Worm (Caenorhabditis elegans) whole organism, L2 larva: Measurements from ENCODE around the gene C14A6.8.

ENCODE experiments used
- C34F6.9 ChIP-seq: fragments of 150-350 bp; optimal IDR thresholded peaks from 2 replicates; lab custom pipeline; 2014; ENCODE audit warnings: missing biosample characterization, missing genetic modification characterization
- F13H6.1 ChIP-seq: sonication (generic microtip); optimal IDR thresholded peaks from 2 replicates; lab custom pipeline; 2016; ENCODE audit warnings: missing genetic modification characterization, missing compliant biosample characterization
- R02D3.7 ChIP-seq: fragments of 150-350 bp; optimal IDR thresholded peaks from 2 replicates; lab custom pipeline; 2014; ENCODE audit warnings: missing biosample characterization, missing genetic modification characterization
- ZK546.5 ChIP-seq: sonication (generic microtip); optimal IDR thresholded peaks from 2 replicates; lab custom pipeline; 2017; ENCODE audit warnings: missing biosample characterization, missing genetic modification characterization
- alr-1 ChIP-seq: fragments of 150-350 bp; optimal IDR thresholded peaks from 2 replicates; lab custom pipeline; 2014; ENCODE audit warnings: missing biosample characterization, missing genetic modification characterization
- ama-1 ChIP-seq: fragments of 150-350 bp; optimal IDR thresholded peaks from 2 replicates; lab custom pipeline; 2018; ENCODE audit warnings: inconsistent platforms
- ceh-16 ChIP-seq: fragments of 150-350 bp; optimal IDR thresholded peaks from 2 replicates; lab custom pipeline; 2014; ENCODE audit warnings: missing biosample characterization, missing genetic modification characterization
- ceh-82 ChIP-seq: fragments of 150-350 bp; optimal IDR thresholded peaks from 2 replicates; lab custom pipeline; 2014; ENCODE audit warnings: missing biosample characterization, missing genetic modification characterization
- crh-2 ChIP-seq: sonication (generic microtip); optimal IDR thresholded peaks from 2 replicates; lab custom pipeline; 2017; ENCODE audit warnings: missing biosample characterization, missing genetic modification characterization
- egl-27 ChIP-seq: sonication (generic microtip); optimal IDR thresholded peaks from 3 replicates; lab custom pipeline; 2017; ENCODE audit warnings: missing biosample characterization, missing genetic modification reagents, missing genetic modification characterization
- elt-3 ChIP-seq: sonication (generic microtip); optimal IDR thresholded peaks from 2 replicates; lab custom pipeline; 2017; ENCODE audit warnings: missing biosample characterization, missing genetic modification characterization
- fos-1 ChIP-seq: fragments of 150-350 bp; optimal IDR thresholded peaks from 2 replicates; lab custom pipeline; 2014; ENCODE audit warnings: missing biosample characterization, missing genetic modification characterization
- gmeb-1 ChIP-seq: fragments of 150-350 bp; optimal IDR thresholded peaks from 2 replicates; lab custom pipeline; 2014; ENCODE audit warnings: missing biosample characterization, missing genetic modification characterization
- lin-39 ChIP-seq: fragments of 150-350 bp; optimal IDR thresholded peaks from 2 replicates; lab custom pipeline; 2014; ENCODE audit warnings: missing biosample characterization, missing genetic modification reagents, missing genetic modification characterization
- lsy-2 ChIP-seq, 2 experiments: fragments of 150-350 bp in 1 of 2; sonication (generic microtip) in 1 of 2; optimal IDR thresholded peaks; 2 replicates each; lab custom pipeline; 2014 to 2017; ENCODE audit warnings: missing biosample characterization in 2 of 2, missing genetic modification characterization in 2 of 2
- mab-5 ChIP-seq: fragments of 150-350 bp; optimal IDR thresholded peaks from 2 replicates; lab custom pipeline; 2014; ENCODE audit warnings: missing biosample characterization, missing genetic modification characterization
- mbf-1 ChIP-seq: sonication (generic microtip); optimal IDR thresholded peaks from 2 replicates; lab custom pipeline; 2017; ENCODE audit warnings: missing biosample characterization, missing genetic modification characterization
- mdl-1 ChIP-seq, 2 experiments: fragments of 150-350 bp in 1 of 2; sonication (generic microtip) in 1 of 2; optimal IDR thresholded peaks; 2 replicates each; lab custom pipeline; 2017; ENCODE audit warnings: missing biosample characterization in 2 of 2, missing genetic modification characterization in 2 of 2
- nhr-10 ChIP-seq: sonication (generic microtip); optimal IDR thresholded peaks from 2 replicates; lab custom pipeline; 2017; ENCODE audit warnings: missing biosample characterization, missing genetic modification characterization
- nhr-11 ChIP-seq: fragments of 150-350 bp; optimal IDR thresholded peaks from 2 replicates; lab custom pipeline; 2014; ENCODE audit warnings: missing biosample characterization, missing genetic modification characterization
- nhr-12 ChIP-seq: fragments of 150-350 bp; optimal IDR thresholded peaks from 2 replicates; lab custom pipeline; 2014; ENCODE audit warnings: missing biosample characterization, missing genetic modification characterization
- nhr-129 ChIP-seq: fragments of 150-350 bp; optimal IDR thresholded peaks from 2 replicates; lab custom pipeline; 2014; ENCODE audit warnings: missing biosample characterization, missing genetic modification characterization
- nhr-21 ChIP-seq: fragments of 150-350 bp; optimal IDR thresholded peaks from 2 replicates; lab custom pipeline; 2014; ENCODE audit warnings: missing biosample characterization, missing genetic modification characterization
- nhr-237 ChIP-seq: fragments of 150-350 bp; optimal IDR thresholded peaks from 2 replicates; lab custom pipeline; 2014; ENCODE audit warnings: missing biosample characterization, missing genetic modification characterization
- nhr-77 ChIP-seq: fragments of 150-350 bp; optimal IDR thresholded peaks from 2 replicates; lab custom pipeline; 2014; ENCODE audit warnings: missing biosample characterization, missing genetic modification characterization
- peb-1 ChIP-seq: fragments of 150-350 bp; optimal IDR thresholded peaks from 2 replicates; lab custom pipeline; 2014; ENCODE audit warnings: missing biosample characterization, missing genetic modification characterization
- skn-1 ChIP-seq: sonication (generic microtip); optimal IDR thresholded peaks from 2 replicates; lab custom pipeline; 2017; ENCODE audit warnings: missing biosample characterization, missing genetic modification characterization
- sma-3 ChIP-seq: sonication (generic microtip); optimal IDR thresholded peaks from 2 replicates; lab custom pipeline; 2016; ENCODE audit warnings: missing genetic modification reagents, missing genetic modification characterization, missing compliant biosample characterization
- sma-9 ChIP-seq, 2 experiments: fragments of 150-350 bp in 1 of 2; sonication (generic microtip) in 1 of 2; optimal IDR thresholded peaks; 2 replicates each; lab custom pipeline; 2014 to 2016; ENCODE audit warnings: missing genetic modification characterization in 2 of 2, mild to moderate bottlenecking in 1 of 2, missing biosample characterization in 1 of 2, missing compliant biosample characterization in 1 of 2, missing genetic modification reagents in 1 of 2, moderate library complexity in 1 of 2
- snpc-4 ChIP-seq: fragments of 150-350 bp; optimal IDR thresholded peaks from 2 replicates; lab custom pipeline; 2014; ENCODE audit warnings: missing biosample characterization, missing genetic modification characterization
- unc-55 ChIP-seq: fragments of 150-350 bp; sonication (generic microtip); optimal IDR thresholded peaks from 3 replicates; lab custom pipeline; 2014; ENCODE audit warnings: missing biosample characterization, missing genetic modification reagents, missing genetic modification characterization
- unc-62 ChIP-seq: fragments of 150-350 bp; optimal IDR thresholded peaks from 2 replicates; lab custom pipeline; 2014; ENCODE audit warnings: missing biosample characterization, missing genetic modification reagents, missing genetic modification characterization
- ztf-1 ChIP-seq: fragments of 200-800 bp; sonication (Bioruptor generic); conservative IDR thresholded peaks from 2 replicates; pipeline ENCODE4 v1.3.6; 2022; ENCODE audit warnings: missing genetic modification characterization, missing compliant biosample characterization

Gene C14A6.8

DNA sequence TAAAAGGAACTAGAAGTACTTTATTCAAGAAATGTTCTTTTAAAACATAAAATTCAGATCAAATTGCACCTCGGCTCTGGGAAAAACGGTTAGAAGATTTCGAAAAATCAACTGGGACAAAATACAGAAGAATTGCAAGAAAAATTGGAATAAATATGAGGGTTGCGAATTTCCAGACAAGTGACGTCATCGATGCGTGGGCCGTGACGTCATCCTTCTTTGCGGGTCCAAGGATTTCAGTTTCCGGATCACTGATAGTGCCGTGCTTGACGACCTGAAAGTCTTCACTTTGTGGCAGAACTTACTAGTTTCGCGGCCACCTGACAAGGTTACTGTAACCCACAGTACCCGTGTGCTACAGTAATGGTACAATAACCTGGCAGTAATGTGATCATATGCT is 8.0 kb downstream of the C14A6.8 start:
- TF ChIP-seq skn-1 (tag; lab: Kevin White, UChicago) (no peak), ama-1 (no peak), nhr-12 (no peak), ceh-82 (no peak), F13H6.1 (tag; lab: Kevin White, UChicago) (no peak), gmeb-1 (tag; lab: Kevin White, UChicago) (no peak), R02D3.7 (tag; lab: Kevin White, UChicago) (no peak), mdl-1 (tag; optimal IDR thresholded peaks at IDR 0.05; lab: Kevin White, UChicago) (no peak), crh-2 (no peak), unc-62 (GFP tag; lab: Kevin White, UChicago) (no peak), nhr-11 (tag; lab: Kevin White, UChicago) (no peak), lsy-2 (tag; optimal IDR thresholded peaks at IDR 0.05; lab: Kevin White, UChicago) (no peak), lin-39 (tag; lab: Kevin White, UChicago) (no peak), snpc-4 (no peak), ceh-16 (tag; lab: Kevin White, UChicago) (no peak), ztf-1 (GFP tag; lab: Robert Waterston, UW) (no peak), mbf-1 (tag; lab: Kevin White, UChicago) (no peak), nhr-237 (tag; lab: Kevin White, UChicago) (no peak), alr-1 (no peak)

DNA sequence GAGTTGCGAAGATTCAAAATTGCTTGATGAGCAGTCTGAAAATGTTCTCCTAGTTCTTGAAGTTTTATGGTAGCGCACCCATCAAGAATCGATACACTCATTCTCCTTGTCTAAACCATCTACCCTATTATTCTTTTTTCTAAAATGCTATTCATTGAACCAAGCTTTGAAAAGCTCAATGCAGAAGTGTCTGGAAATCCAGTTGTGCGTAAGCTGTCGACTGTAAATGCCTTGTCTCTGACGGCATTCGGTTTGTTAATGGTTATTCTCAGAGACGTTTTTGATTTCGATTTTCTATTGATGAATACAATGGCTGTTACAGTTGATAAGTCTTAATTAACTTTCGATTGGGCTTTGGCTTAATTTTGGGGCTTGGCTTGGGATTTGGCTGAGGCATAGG is 8.9 kb downstream of the C14A6.8 start, which contains the start of gene C14A6.12:
Gene C14A6.12 (minus strand): TSS at position 101 of the 400 bp plus-strand sequence.
- no peak for TF ChIP-seq R02D3.7 (tag; lab: Kevin White, UChicago)
- no peak for TF ChIP-seq snpc-4
- no peak for TF ChIP-seq sma-3 (GFP tag; lab: Kevin White, UChicago)
- no peak for TF ChIP-seq fos-1 (tag; lab: Kevin White, UChicago)
- no peak for TF ChIP-seq nhr-237 (tag; lab: Kevin White, UChicago)
- no peak for TF ChIP-seq mbf-1 (tag; lab: Kevin White, UChicago)
- TF ChIP-seq C34F6.9 (tag; lab: Kevin White, UChicago): no peak
- no peak for TF ChIP-seq nhr-129 (tag; lab: Kevin White, UChicago)
- TF ChIP-seq mdl-1 (tag; optimal IDR thresholded peaks at IDR 0.05; lab: Kevin White, UChicago): no peak
- no peak for TF ChIP-seq lin-39 (tag; lab: Kevin White, UChicago)
- no peak for TF ChIP-seq peb-1 (tag; lab: Kevin White, UChicago)
- TF ChIP-seq ztf-1 (GFP tag; lab: Robert Waterston, UW): no peak
- TF ChIP-seq nhr-21 (tag; lab: Kevin White, UChicago): no peak
- no peak for TF ChIP-seq unc-55 (GFP tag; lab: Kevin White, UChicago)
- TF ChIP-seq mab-5: no peak
- no peak for TF ChIP-seq egl-27 (tag; lab: Kevin White, UChicago)
- no peak for TF ChIP-seq skn-1 (tag; lab: Kevin White, UChicago)
- TF ChIP-seq elt-3 (tag; lab: Kevin White, UChicago): no peak
- TF ChIP-seq nhr-12: no peak

DNA sequence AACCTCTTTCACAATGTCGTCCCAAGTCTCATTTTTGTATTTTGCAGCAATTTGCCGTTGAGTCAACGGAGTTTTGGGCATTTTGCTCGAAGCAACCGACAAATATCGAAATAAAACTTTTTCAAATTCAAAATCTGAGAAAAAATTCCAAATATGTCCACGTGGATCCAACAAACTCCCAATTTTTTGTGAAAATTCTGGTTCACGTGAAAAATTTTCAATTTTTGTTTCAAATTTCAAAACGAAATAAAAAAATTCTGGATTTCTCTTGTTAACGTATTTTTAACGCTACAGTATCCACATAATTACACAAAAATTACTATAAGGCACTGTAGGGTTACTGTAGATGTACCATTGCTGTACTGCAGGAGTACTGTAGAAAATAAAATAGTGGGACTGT is 10.2 kb downstream of the C14A6.8 start, which contains the start of gene C14A6.13:
Gene C14A6.13 (minus strand): TSS at position 101 of the 400 bp plus-strand sequence.
- TF ChIP-seq nhr-129 (tag; lab: Kevin White, UChicago): no peak
- no peak for TF ChIP-seq nhr-77

DNA sequence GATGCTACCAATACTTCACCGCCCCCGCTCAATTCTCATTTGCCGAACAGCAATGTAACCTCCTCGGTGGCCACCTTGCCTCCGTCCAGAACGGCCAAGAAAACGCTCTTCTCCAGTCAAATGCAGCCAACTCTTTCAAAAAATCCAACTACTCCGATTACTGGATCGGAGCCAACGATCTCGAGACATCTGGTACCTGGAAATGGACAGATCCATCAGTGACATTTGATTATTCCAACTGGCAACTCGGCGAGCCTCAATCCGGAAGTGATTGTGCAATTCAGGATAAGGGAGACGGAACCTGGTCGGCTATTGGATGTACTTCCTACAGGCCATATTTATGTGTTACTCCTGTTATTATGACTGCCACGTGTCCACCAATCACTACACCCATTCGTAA is 13.3 kb downstream of the C14A6.8 start:
- TF ChIP-seq ztf-1 (GFP tag; lab: Robert Waterston, UW) (no peak), ZK546.5 (no peak), nhr-10 (tag; lab: Kevin White, UChicago) (no peak)

DNA sequence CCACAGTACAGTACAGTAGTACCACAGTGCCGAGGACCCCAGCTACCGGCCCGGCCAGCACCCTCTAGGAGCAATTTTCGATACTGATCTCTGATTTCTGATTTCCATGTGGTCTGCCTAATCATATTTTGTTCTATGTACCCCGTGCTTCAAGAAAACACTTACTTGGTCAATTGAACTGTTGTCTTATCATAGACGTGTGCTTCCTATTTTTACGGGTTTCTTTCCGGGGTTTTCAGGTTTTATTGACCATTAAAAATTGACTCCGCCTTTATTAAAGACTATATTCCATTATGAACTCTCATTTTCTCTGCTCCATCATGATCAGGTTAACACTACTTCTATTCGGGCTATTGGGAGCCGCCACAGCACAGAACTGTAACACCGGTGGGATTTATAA is 13.8 kb downstream of the C14A6.8 start, which contains the start of gene clec-48:
Gene clec-48 (plus strand): TSS at position 320 of the 400 bp plus-strand sequence.
- TF ChIP-seq fos-1 (tag; lab: Kevin White, UChicago) (no peak), nhr-12 (no peak), ZK546.5 (no peak), sma-9 (GFP tag; optimal IDR thresholded peaks at IDR 0.05; lab: Kevin White, UChicago) (peak; percentile 13), sma-9 (tag; optimal IDR thresholded peaks at IDR 0.05; lab: Kevin White, UChicago) (no peak)

DNA sequence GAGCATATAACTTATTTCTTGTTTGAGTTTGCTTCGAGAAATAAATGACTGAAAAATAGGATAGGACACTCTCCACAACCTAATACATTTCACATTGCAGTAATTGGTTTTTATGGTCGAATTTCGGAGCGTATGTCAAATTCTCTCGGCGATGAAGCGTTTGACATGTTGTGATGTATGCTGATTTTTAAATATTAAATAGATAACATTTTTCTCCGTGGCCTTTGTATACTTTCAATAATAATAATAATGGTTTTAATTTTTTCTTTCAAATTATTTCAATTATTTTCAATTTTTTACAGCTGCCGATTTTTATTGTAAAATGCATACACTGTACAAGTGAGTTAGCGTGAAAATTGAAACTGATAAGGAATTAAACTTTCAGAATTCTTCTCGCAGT is 25.4 kb downstream of the C14A6.8 start, which contains the start of gene C14A6.3:
Gene C14A6.3 (plus strand): TSS at position 301 of the 400 bp plus-strand sequence.
- no peak for TF ChIP-seq elt-3 (tag; lab: Kevin White, UChicago)
- TF ChIP-seq lsy-2 (tag; optimal IDR thresholded peaks at IDR 0.05; lab: Kevin White, UChicago): no peak
- TF ChIP-seq lin-39 (tag; lab: Kevin White, UChicago): no peak
- TF ChIP-seq fos-1 (tag; lab: Kevin White, UChicago): peak; percentile 4
